Worm (Caenorhabditis elegans) whole organism, late embryonic: ENCODE results near the gene srbc-68.
A peak's percentile ranks its signal among the peaks of the same experiment; 100 is the strongest.
"Not testable (repeated sequence)": the region's sequence is repeated elsewhere in the genome, so short reads cannot be mapped to it uniquely, and the experiment has no call there.

Experiments used
- C08G9.2 ChIP-seq: sonication (generic microtip); optimal IDR thresholded peaks from 2 replicates; lab custom pipeline; 2016; ENCODE audit warnings: mild to moderate bottlenecking, missing genetic modification characterization, moderate library complexity, missing compliant biosample characterization
- F13H6.1 ChIP-seq: sonication (generic microtip); optimal IDR thresholded peaks from 2 replicates; lab custom pipeline; 2016; ENCODE audit warnings: missing genetic modification characterization, missing compliant biosample characterization
- K09A11.1 ChIP-seq: sonication (generic microtip); optimal IDR thresholded peaks from 2 replicates; lab custom pipeline; 2017; ENCODE audit warnings: antibody characterized with exemption, mild to moderate bottlenecking, missing genetic modification characterization, missing compliant biosample characterization; ENCODE audit not compliant: insufficient read depth
- ama-1 ChIP-seq: fragments of 150-350 bp; optimal IDR thresholded peaks from 2 replicates; lab custom pipeline; 2014
- ceh-18 ChIP-seq: sonication (generic microtip); optimal IDR thresholded peaks from 2 replicates; lab custom pipeline; 2016; ENCODE audit warnings: missing genetic modification characterization, missing compliant biosample characterization
- ceh-19 ChIP-seq: fragments of 200-800 bp; sonication (Bioruptor generic); optimal IDR thresholded peaks from 2 replicates; lab custom pipeline; 2018; ENCODE audit warnings: mild to moderate bottlenecking, missing genetic modification characterization, missing compliant biosample characterization
- ceh-2 ChIP-seq: sonication (generic microtip); optimal IDR thresholded peaks from 2 replicates; lab custom pipeline; 2016; ENCODE audit warnings: missing genotype, missing genetic modification characterization, missing compliant biosample characterization
- ceh-22 ChIP-seq: sonication (generic microtip); optimal IDR thresholded peaks from 2 replicates; lab custom pipeline; 2017; ENCODE audit warnings: missing biosample characterization, missing genetic modification characterization
- ceh-24 ChIP-seq: sonication (generic microtip); optimal IDR thresholded peaks from 2 replicates; lab custom pipeline; 2016; ENCODE audit warnings: mild to moderate bottlenecking, missing genetic modification characterization, missing compliant biosample characterization
- ceh-30 ChIP-seq: fragments of 150-350 bp; optimal IDR thresholded peaks from 2 replicates; lab custom pipeline; 2014; ENCODE audit warnings: missing biosample characterization, missing genetic modification characterization
- ceh-48 ChIP-seq: sonication (generic microtip); optimal IDR thresholded peaks from 2 replicates; lab custom pipeline; 2016; ENCODE audit warnings: missing genetic modification characterization, inconsistent platforms, missing compliant biosample characterization
- dmd-4 ChIP-seq: sonication (generic microtip); optimal IDR thresholded peaks from 2 replicates; lab custom pipeline; 2016; ENCODE audit warnings: borderline replicate concordance, missing genetic modification characterization, missing compliant biosample characterization
- elt-2 ChIP-seq: sonication (generic microtip); optimal IDR thresholded peaks from 2 replicates; lab custom pipeline; 2016; ENCODE audit warnings: missing genetic modification reagents, missing genetic modification characterization, missing compliant biosample characterization
- elt-4 ChIP-seq: sonication (generic microtip); optimal IDR thresholded peaks from 2 replicates; lab custom pipeline; 2016; ENCODE audit warnings: missing genetic modification characterization, missing compliant biosample characterization
- eyg-1 ChIP-seq: sonication (generic microtip); optimal IDR thresholded peaks from 2 replicates; lab custom pipeline; 2016; ENCODE audit warnings: missing genotype, missing genetic modification characterization, missing compliant biosample characterization
- gmeb-2 ChIP-seq: sonication (generic microtip); optimal IDR thresholded peaks from 2 replicates; lab custom pipeline; 2016; ENCODE audit warnings: missing genetic modification characterization, inconsistent platforms, missing compliant biosample characterization
- hlh-30 ChIP-seq: sonication (generic microtip); optimal IDR thresholded peaks from 2 replicates; lab custom pipeline; 2017; ENCODE audit warnings: antibody characterized with exemption, missing genetic modification characterization, missing compliant biosample characterization; ENCODE audit not compliant: insufficient read depth
- hlh-6 ChIP-seq: sonication (generic microtip); optimal IDR thresholded peaks from 2 replicates; lab custom pipeline; 2016; ENCODE audit warnings: missing genotype, missing genetic modification characterization, missing compliant biosample characterization
- madf-2 ChIP-seq: sonication (generic microtip); optimal IDR thresholded peaks from 2 replicates; lab custom pipeline; 2017; ENCODE audit warnings: missing genetic modification characterization, missing compliant biosample characterization
- nhr-11 ChIP-seq: fragments of 150-350 bp; optimal IDR thresholded peaks from 2 replicates; lab custom pipeline; 2014; ENCODE audit warnings: missing biosample characterization, missing genetic modification characterization
- nhr-232 ChIP-seq: sonication (generic microtip); optimal IDR thresholded peaks from 2 replicates; lab custom pipeline; 2016; ENCODE audit warnings: missing genetic modification characterization, missing compliant biosample characterization
- pag-3 ChIP-seq: sonication (generic microtip); optimal IDR thresholded peaks from 2 replicates; lab custom pipeline; 2016; ENCODE audit warnings: missing compliant biosample characterization, missing genetic modification characterization, borderline replicate concordance
- pha-2 ChIP-seq: sonication (generic microtip); optimal IDR thresholded peaks from 2 replicates; lab custom pipeline; 2017; ENCODE audit warnings: mild to moderate bottlenecking, missing genetic modification characterization, missing compliant biosample characterization
- pha-4 ChIP-seq: fragments of 150-350 bp; optimal IDR thresholded peaks from 2 replicates; lab custom pipeline; 2018; ENCODE audit warnings: missing biosample characterization, missing genetic modification reagents, missing genetic modification characterization
- pqm-1 ChIP-seq: sonication (generic microtip); optimal IDR thresholded peaks from 2 replicates; lab custom pipeline; 2016; ENCODE audit warnings: missing genetic modification characterization, missing compliant biosample characterization
- sdc-2 ChIP-seq: sonication (generic microtip); optimal IDR thresholded peaks from 2 replicates; lab custom pipeline; 2016; ENCODE audit warnings: missing genotype, missing genetic modification characterization, missing compliant biosample characterization
- syd-9 ChIP-seq: sonication (generic microtip); optimal IDR thresholded peaks from 2 replicates; lab custom pipeline; 2016; ENCODE audit warnings: mild to moderate bottlenecking, missing genetic modification characterization, moderate library complexity, missing compliant biosample characterization
- tbx-7 ChIP-seq: sonication (generic microtip); optimal IDR thresholded peaks from 2 replicates; lab custom pipeline; 2016; ENCODE audit warnings: missing genotype, missing genetic modification characterization, missing compliant biosample characterization
- ttx-3 ChIP-seq: sonication (generic microtip); optimal IDR thresholded peaks from 2 replicates; lab custom pipeline; 2016; ENCODE audit warnings: missing genetic modification reagents, missing genetic modification characterization, missing compliant biosample characterization
- unc-42 ChIP-seq: sonication (generic microtip); optimal IDR thresholded peaks from 2 replicates; lab custom pipeline; 2016; ENCODE audit warnings: missing genotype, missing genetic modification characterization, missing compliant biosample characterization
- unc-55 ChIP-seq: sonication (generic microtip); optimal IDR thresholded peaks from 2 replicates; lab custom pipeline; 2017; ENCODE audit warnings: missing biosample characterization, missing genetic modification reagents, missing genetic modification characterization
- unc-86 ChIP-seq: sonication (generic microtip); optimal IDR thresholded peaks from 2 replicates; lab custom pipeline; 2016; ENCODE audit warnings: missing genetic modification characterization, missing compliant biosample characterization
- zip-5 ChIP-seq: sonication (generic microtip); optimal IDR thresholded peaks from 2 replicates; lab custom pipeline; 2016; ENCODE audit warnings: missing genetic modification characterization, missing compliant biosample characterization

The srbc-68 gene

DNA sequence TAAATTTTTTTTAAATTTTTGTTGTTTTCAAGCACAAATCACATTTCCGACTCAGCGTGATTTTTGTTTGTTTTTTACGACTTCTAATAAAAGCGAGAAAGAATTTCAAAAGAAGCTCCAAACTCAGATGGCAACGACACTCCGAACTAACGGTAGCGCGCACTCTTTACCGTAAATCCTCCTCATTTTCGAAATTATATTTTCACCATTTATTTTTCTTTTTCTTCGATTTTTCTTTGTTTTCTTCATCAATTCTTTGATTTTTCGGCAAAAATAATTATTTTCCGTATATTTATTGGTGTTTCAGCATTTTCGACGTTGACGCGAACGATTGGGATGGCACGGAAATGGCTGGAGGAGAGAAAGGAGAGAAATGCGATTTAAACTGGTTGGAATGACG lies 12.3 kb upstream of the srbc-68 start, which contains the start of gene T24A6.1:
Gene T24A6.1, plus strand, starts transcription at position 301 of the 400 bp plus-strand sequence.
- not testable (repeated sequence) for TF ChIP-seq elt-4; ama-1; ceh-30 (tag; lab: Kevin White, UChicago)

DNA sequence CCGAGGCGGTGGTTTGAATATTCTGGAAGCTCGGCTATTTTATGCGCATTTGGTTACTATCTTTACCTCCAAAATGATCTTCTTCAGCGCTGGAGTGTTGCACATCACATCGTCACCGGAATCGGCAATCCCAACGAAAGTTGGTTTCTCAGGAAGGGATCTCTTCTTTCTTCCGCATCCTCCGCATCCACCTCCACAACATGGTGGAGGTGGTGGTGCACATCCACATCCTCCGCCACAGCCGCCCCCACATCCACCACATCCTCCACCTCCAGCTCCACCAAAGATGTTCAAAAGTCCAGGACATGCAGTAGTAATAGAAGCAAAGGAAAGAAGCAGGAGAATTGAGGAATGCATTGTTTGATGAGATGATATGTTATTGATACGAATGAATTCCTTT lies 11.0 kb upstream of the srbc-68 start, which contains the start of gene grl-31:
Gene grl-31, minus strand, starts transcription at position 357 of the 400 bp plus-strand sequence.
- TF ChIP-seq tbx-7 (tag; lab: Kevin White, UChicago) (no peak), K09A11.1 (no peak), syd-9 (tag; lab: Kevin White, UChicago) (no peak), F13H6.1 (tag; lab: Kevin White, UChicago) (no peak), unc-55 (GFP tag; lab: Kevin White, UChicago) (no peak), nhr-11 (tag; lab: Kevin White, UChicago) (no peak), elt-4 (no peak), ceh-48 (tag; lab: Kevin White, UChicago) (no peak)

DNA sequence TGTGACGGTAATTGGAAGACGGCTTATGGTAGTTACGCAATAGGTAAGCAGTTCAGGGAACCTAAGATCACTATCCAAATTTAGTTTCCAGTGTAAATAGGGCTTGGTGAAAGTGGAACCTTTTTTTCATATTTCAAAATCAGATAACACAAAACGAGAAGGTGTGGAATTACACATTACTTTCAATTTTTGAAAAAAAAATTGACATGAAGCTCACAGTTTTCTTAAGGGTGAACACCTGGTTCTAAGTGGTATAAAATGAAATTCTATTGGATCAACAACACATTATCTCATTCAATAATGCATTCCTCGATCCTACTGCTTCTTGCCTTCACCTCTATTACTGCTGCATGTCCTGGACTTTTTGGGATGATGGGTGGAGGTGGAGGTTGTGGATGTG lies 9.6 kb upstream of the srbc-68 start, which contains the start of gene grl-30:
Gene grl-30, plus strand, starts transcription at position 301 of the 400 bp plus-strand sequence.
- TF ChIP-seq pqm-1: no peak
- no peak for TF ChIP-seq tbx-7 (tag; lab: Kevin White, UChicago)
- no peak for TF ChIP-seq eyg-1 (tag; lab: Kevin White, UChicago)
- no peak for TF ChIP-seq sdc-2 (tag; lab: Kevin White, UChicago)
- no peak for TF ChIP-seq ttx-3 (tag; lab: Kevin White, UChicago)
- TF ChIP-seq zip-5 (tag; lab: Kevin White, UChicago): no peak
- no peak for TF ChIP-seq ceh-22
- no peak for TF ChIP-seq pha-2 (tag; lab: Kevin White, UChicago)
- no peak for TF ChIP-seq ceh-30 (tag; lab: Kevin White, UChicago)
- TF ChIP-seq ceh-18 (tag; lab: Kevin White, UChicago): no peak

DNA sequence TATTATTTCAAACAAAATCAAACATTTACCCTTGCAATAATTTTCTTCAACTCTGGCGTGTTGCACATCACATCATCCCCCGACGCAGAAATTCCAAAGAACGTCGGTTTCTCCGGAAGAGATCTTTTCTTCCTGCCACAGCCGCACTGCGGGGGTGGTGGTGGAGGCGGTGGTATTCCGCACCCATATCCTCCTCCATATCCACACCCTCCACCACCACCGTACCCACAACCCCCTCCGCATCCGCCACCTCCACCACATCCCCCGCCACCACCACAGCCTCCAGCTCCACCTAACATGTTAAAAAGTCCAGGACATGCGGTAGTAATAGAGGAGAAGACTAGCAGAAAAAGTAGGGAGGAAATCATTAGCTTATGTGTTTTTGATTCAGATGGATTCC lies 8.5 kb upstream of the srbc-68 start, which contains the start of gene grl-29:
Gene grl-29, minus strand, starts transcription at position 368 of the 400 bp plus-strand sequence.
- TF ChIP-seq hlh-6 (tag; lab: Kevin White, UChicago) (no peak), pha-2 (tag; lab: Kevin White, UChicago) (no peak), hlh-30 (tag; lab: Kevin White, UChicago) (no peak), dmd-4 (tag; lab: Kevin White, UChicago) (no peak), ceh-2 (no peak), gmeb-2 (tag; lab: Kevin White, UChicago) (no peak), nhr-232 (no peak), C08G9.2 (no peak)

DNA sequence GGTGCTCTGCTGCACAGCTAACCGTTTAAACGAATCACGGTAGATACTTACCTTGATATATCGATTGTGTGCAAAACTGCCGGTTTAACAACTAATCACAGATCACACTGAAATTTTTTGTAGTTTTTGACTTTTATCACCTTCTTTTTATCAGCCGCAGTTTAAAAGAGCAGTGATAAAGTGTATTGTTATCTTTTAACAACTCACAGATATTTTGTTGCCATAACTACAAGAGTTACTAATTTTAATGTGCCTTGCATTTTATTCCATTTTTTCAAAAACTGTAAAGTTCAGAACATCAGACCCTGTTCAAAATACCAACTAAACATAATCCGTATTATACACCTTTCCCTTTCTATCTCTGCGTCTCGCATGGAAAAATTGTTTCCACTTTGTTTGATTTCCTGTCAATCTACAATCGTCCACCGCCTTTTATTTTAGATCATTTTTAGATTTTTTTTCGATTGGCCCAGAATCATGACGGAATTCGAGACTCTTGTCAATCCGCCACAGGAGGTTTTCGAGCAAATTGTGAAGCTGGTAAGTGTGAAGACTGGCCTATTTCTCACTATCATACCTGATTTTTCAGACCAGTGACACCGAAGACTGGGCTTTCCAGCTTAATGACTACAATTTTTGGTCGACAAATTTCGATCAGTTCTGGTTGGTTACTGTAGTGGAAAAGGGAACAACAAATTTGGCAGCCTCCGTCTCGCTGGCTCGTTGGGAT lies 6.5 kb upstream of the srbc-68 start, which contains the start of gene T24A6.20:
Gene T24A6.20, plus strand, starts transcription at position 395 of the 730 bp plus-strand sequence.
- TF ChIP-seq unc-86 (tag; lab: Kevin White, UChicago) (no peak), elt-2 (tag; lab: Kevin White, UChicago) (peak; percentile 86)

DNA sequence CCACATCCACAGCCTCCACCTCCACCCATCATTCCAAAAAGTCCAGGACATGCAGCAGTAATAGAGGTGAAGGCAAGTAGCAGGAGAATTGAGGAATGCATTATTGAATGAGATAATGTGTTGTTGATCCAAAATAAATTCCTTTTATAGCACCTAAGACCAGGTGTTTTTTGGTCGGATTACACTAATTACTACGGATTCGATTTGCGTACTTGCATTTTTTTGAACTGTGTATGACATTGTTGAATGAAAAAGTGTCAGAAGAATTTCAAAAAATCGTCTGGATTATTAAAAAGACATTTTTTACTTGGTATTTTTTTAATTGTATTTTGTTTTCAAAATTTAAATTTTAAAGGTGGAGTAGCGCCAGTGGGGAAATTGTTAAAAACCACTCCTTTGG lies 5.3 kb upstream of the srbc-68 start, which contains the start of gene grl-28:
Gene grl-28, minus strand, starts transcription at position 101 of the 400 bp plus-strand sequence.
- no peak for TF ChIP-seq ceh-24
- TF ChIP-seq unc-42 (tag; lab: Kevin White, UChicago): no peak
- no peak for TF ChIP-seq pag-3 (tag; lab: Kevin White, UChicago)
- no peak for TF ChIP-seq madf-2
- no peak for TF ChIP-seq ceh-19
- no peak for TF ChIP-seq pha-4 (tag; lab: Kevin White, UChicago)
